Fruit fly (Drosophila melanogaster) whole organism, embryonic: Measurements from ENCODE around the gene IntS14.

Experiments used
- Abd-B ChIP-seq: fragments of 200-800 bp; sonication (Bioruptor generic); optimal IDR thresholded peaks from 2 replicates; lab custom pipeline; 2018; ENCODE audit warnings: missing biosample characterization, mild to moderate bottlenecking, missing genetic modification characterization, moderate library complexity
- Bdp1 ChIP-seq: fragments of 200-800 bp; sonication (Bioruptor generic); optimal IDR thresholded peaks from 3 replicates; lab custom pipeline; 2016; ENCODE audit warnings: missing biosample characterization, missing genetic modification characterization
- CG1024 ChIP-seq: fragments of 200-800 bp; sonication (Bioruptor generic); IDR thresholded peaks from 2 replicates; pipeline ENCODE4 v1.3.6; 2022; ENCODE audit warnings: missing biosample characterization, missing genetic modification characterization
- CG10979 ChIP-seq: fragments of 200-800 bp; sonication (Bioruptor generic); optimal IDR thresholded peaks from 2 replicates; lab custom pipeline; 2018; ENCODE audit warnings: missing biosample characterization, mild to moderate bottlenecking, missing genetic modification characterization, moderate library complexity
- CG11504 ChIP-seq: fragments of 200-800 bp; sonication (Bioruptor generic); optimal IDR thresholded peaks from 3 replicates; lab custom pipeline; 2019; ENCODE audit warnings: missing biosample characterization, mild to moderate bottlenecking, missing genetic modification characterization, moderate library complexity
- CG11560 ChIP-seq: fragments of 200-800 bp; sonication (Bioruptor generic); IDR thresholded peaks from 3 replicates; pipeline ENCODE4 v1.3.6; 2022; ENCODE audit warnings: missing biosample characterization, missing genetic modification characterization
- CG11696 ChIP-seq: fragments of 200-800 bp; sonication (Bioruptor generic); IDR thresholded peaks from 2 replicates; pipeline ENCODE4 v1.3.6; 2022; ENCODE audit warnings: missing biosample characterization, missing genetic modification characterization
- CG13123 ChIP-seq: fragments of 200-800 bp; sonication (Bioruptor generic); optimal IDR thresholded peaks from 2 replicates; lab custom pipeline; 2016; ENCODE audit warnings: missing biosample characterization, missing genetic modification characterization
- CG13287 ChIP-seq: fragments of 200-800 bp; sonication (Bioruptor generic); IDR thresholded peaks from 2 replicates; pipeline ENCODE4 v1.3.6; 2022; ENCODE audit warnings: missing biosample characterization, missing genetic modification characterization; ENCODE audit not compliant: partially characterized antibody
- CG13624 ChIP-seq: fragments of 200-800 bp; sonication (Bioruptor generic); optimal IDR thresholded peaks from 2 replicates; lab custom pipeline; 2016; ENCODE audit warnings: missing biosample characterization, missing genetic modification characterization
- CG14050 ChIP-seq: fragments of 200-800 bp; sonication (Bioruptor generic); IDR thresholded peaks from 3 replicates; pipeline ENCODE4 v1.3.6; 2022; ENCODE audit warnings: missing biosample characterization, missing genetic modification characterization
- CG14441 ChIP-seq: fragments of 200-800 bp; sonication (Bioruptor generic); IDR thresholded peaks from 2 replicates; pipeline ENCODE4 v1.3.6; 2022; ENCODE audit warnings: missing biosample characterization, missing genetic modification characterization
- CG1602 ChIP-seq: fragments of 200-800 bp; sonication (Bioruptor generic); optimal IDR thresholded peaks from 3 replicates; lab custom pipeline; 2016; ENCODE audit warnings: missing biosample characterization, missing genetic modification characterization
- CG16815 ChIP-seq: fragments of 200-800 bp; sonication (Bioruptor generic); optimal IDR thresholded peaks from 3 replicates; lab custom pipeline; 2017; ENCODE audit warnings: missing biosample characterization, mild to moderate bottlenecking, missing genetic modification characterization
- CG17802 ChIP-seq: fragments of 200-800 bp; sonication (Bioruptor generic); optimal IDR thresholded peaks from 2 replicates; lab custom pipeline; 2018; ENCODE audit warnings: missing biosample characterization, mild to moderate bottlenecking, missing genetic modification characterization, moderate library complexity
- CG18599 ChIP-seq: fragments of 200-800 bp; sonication (Bioruptor generic); optimal IDR thresholded peaks from 3 replicates; lab custom pipeline; 2017; ENCODE audit warnings: missing biosample characterization, missing genetic modification characterization, mild to moderate bottlenecking, moderate library complexity, missing genetic modification reagents
- CG2875 ChIP-seq: fragments of 200-800 bp; sonication (Bioruptor generic); optimal IDR thresholded peaks from 2 replicates; lab custom pipeline; 2017; ENCODE audit warnings: missing biosample characterization, mild to moderate bottlenecking, missing genetic modification characterization, missing genetic modification reagents
- CG3281 ChIP-seq: fragments of 200-800 bp; sonication (Bioruptor generic); optimal IDR thresholded peaks from 3 replicates; lab custom pipeline; 2017; ENCODE audit warnings: missing biosample characterization, mild to moderate bottlenecking, missing genetic modification characterization
- CG4854 ChIP-seq: fragments of 200-800 bp; sonication (Bioruptor generic); optimal IDR thresholded peaks from 2 replicates; lab custom pipeline; 2016; ENCODE audit warnings: missing biosample characterization, missing genetic modification characterization, inconsistent platforms
- CG5953 ChIP-seq: fragments of 200-800 bp; sonication (Bioruptor generic); IDR thresholded peaks from 2 replicates; pipeline ENCODE4 v1.3.6; 2022; ENCODE audit warnings: missing biosample characterization, missing genetic modification characterization
- CG6813 ChIP-seq: fragments of 200-800 bp; sonication (Bioruptor generic); optimal IDR thresholded peaks from 2 replicates; lab custom pipeline; 2017; ENCODE audit warnings: missing biosample characterization, missing genetic modification characterization, mild to moderate bottlenecking, moderate library complexity, missing genetic modification reagents
- CG9609 ChIP-seq: fragments of 200-800 bp; sonication (Bioruptor generic); optimal IDR thresholded peaks from 3 replicates; lab custom pipeline; 2016; ENCODE audit warnings: missing biosample characterization, missing genetic modification characterization
- D19A ChIP-seq: fragments of 200-800 bp; optimal IDR thresholded peaks from 3 replicates; lab custom pipeline; 2019; ENCODE audit warnings: missing biosample characterization, mild to moderate bottlenecking, missing genetic modification characterization, moderate library complexity
- Deaf1 ChIP-seq: fragments of 200-800 bp; optimal IDR thresholded peaks from 3 replicates; lab custom pipeline; 2019; ENCODE audit warnings: missing biosample characterization, mild to moderate bottlenecking, missing genetic modification characterization, moderate library complexity
- Dip2 ChIP-seq: fragments of 200-800 bp; sonication (Bioruptor generic); IDR thresholded peaks from 2 replicates; pipeline ENCODE4 v1.3.6; 2022; ENCODE audit warnings: missing biosample characterization, missing genetic modification characterization
- Fer1 ChIP-seq: fragments of 200-800 bp; sonication (Bioruptor generic); optimal IDR thresholded peaks from 2 replicates; lab custom pipeline; 2017; ENCODE audit warnings: missing biosample characterization, mild to moderate bottlenecking, missing genetic modification characterization
- HHEX ChIP-seq: fragments of 200-800 bp; sonication (Bioruptor generic); optimal IDR thresholded peaks from 3 replicates; lab custom pipeline; 2017; ENCODE audit warnings: missing biosample characterization, mild to moderate bottlenecking, missing genetic modification characterization, missing genetic modification reagents
- HLHmδ ChIP-seq: fragments of 200-800 bp; sonication (Bioruptor generic); optimal IDR thresholded peaks from 2 replicates; lab custom pipeline; 2018; ENCODE audit warnings: missing biosample characterization, mild to moderate bottlenecking, missing genetic modification characterization, moderate library complexity
- Hand ChIP-seq: fragments of 200-800 bp; sonication (Bioruptor generic); optimal IDR thresholded peaks from 2 replicates; lab custom pipeline; 2017; ENCODE audit warnings: mild to moderate bottlenecking, missing biosample characterization, missing genetic modification reagents, missing genetic modification characterization
- Hsf ChIP-seq: fragments of 200-800 bp; sonication (Bioruptor generic); optimal IDR thresholded peaks from 3 replicates; lab custom pipeline; 2016; ENCODE audit warnings: missing biosample characterization, missing genetic modification characterization
- MBD-R2 ChIP-seq: fragments of 200-800 bp; sonication (Bioruptor generic); IDR thresholded peaks from 2 replicates; pipeline ENCODE4 v1.3.6; 2022; ENCODE audit warnings: missing biosample characterization, missing genetic modification characterization
- NC2α ChIP-seq: fragments of 200-800 bp; sonication (Bioruptor generic); optimal IDR thresholded peaks from 2 replicates; lab custom pipeline; 2016; ENCODE audit warnings: missing biosample characterization, missing genetic modification characterization
- NK7.1 ChIP-seq: fragments of 200-800 bp; sonication (Bioruptor generic); optimal IDR thresholded peaks from 3 replicates; lab custom pipeline; 2016; ENCODE audit warnings: missing biosample characterization, missing genetic modification characterization
- Nf-YA ChIP-seq: fragments of 200-800 bp; sonication (Bioruptor generic); IDR thresholded peaks from 2 replicates; pipeline ENCODE4 v1.3.6; 2022; ENCODE audit warnings: missing biosample characterization, missing genetic modification characterization
- Sox102F ChIP-seq: fragments of 200-800 bp; sonication (Bioruptor generic); optimal IDR thresholded peaks from 2 replicates; lab custom pipeline; 2018; ENCODE audit warnings: missing biosample characterization, mild to moderate bottlenecking, missing genetic modification characterization, moderate library complexity
- Sry-β ChIP-seq: fragments of 200-800 bp; sonication (Bioruptor generic); optimal IDR thresholded peaks from 2 replicates; lab custom pipeline; 2018; ENCODE audit warnings: missing biosample characterization, mild to moderate bottlenecking, missing genetic modification characterization, moderate library complexity
- Ssrp ChIP-seq: fragments of 200-800 bp; sonication (Bioruptor generic); optimal IDR thresholded peaks from 2 replicates; lab custom pipeline; 2018; ENCODE audit warnings: missing biosample characterization, mild to moderate bottlenecking, missing genetic modification characterization, moderate library complexity
- crol ChIP-seq: fragments of 200-800 bp; sonication (Bioruptor generic); IDR thresholded peaks from 2 replicates; pipeline ENCODE4 v1.3.6; 2022; ENCODE audit warnings: missing biosample characterization, missing genetic modification characterization
- dati ChIP-seq: fragments of 200-800 bp; sonication (Bioruptor generic); IDR thresholded peaks from 2 replicates; pipeline ENCODE4 v1.3.6; 2022; ENCODE audit warnings: missing biosample characterization, missing genetic modification characterization
- gce ChIP-seq: fragments of 200-800 bp; sonication (Bioruptor generic); IDR thresholded peaks from 3 replicates; pipeline ENCODE4 v1.3.6; 2022; ENCODE audit warnings: missing biosample characterization, missing genetic modification characterization
- gro ChIP-seq: fragments of 200-800 bp; sonication (Bioruptor generic); optimal IDR thresholded peaks from 2 replicates; lab custom pipeline; 2016; ENCODE audit warnings: missing biosample characterization, missing genetic modification characterization
- klu ChIP-seq: fragments of 200-800 bp; sonication (Bioruptor generic); IDR thresholded peaks from 2 replicates; pipeline ENCODE4 v1.3.6; 2022; ENCODE audit warnings: missing biosample characterization, missing genetic modification characterization
- onecut ChIP-seq: fragments of 200-800 bp; sonication (Bioruptor generic); IDR thresholded peaks from 2 replicates; pipeline ENCODE4 v1.3.6; 2022; ENCODE audit warnings: missing biosample characterization, missing genetic modification characterization
- p53 ChIP-seq: fragments of 200-800 bp; sonication (Bioruptor generic); optimal IDR thresholded peaks from 2 replicates; lab custom pipeline; 2016; ENCODE audit warnings: missing biosample characterization, missing genetic modification characterization
- rib ChIP-seq: fragments of 200-800 bp; sonication (Bioruptor generic); IDR thresholded peaks from 2 replicates; pipeline ENCODE4 v1.3.6; 2022; ENCODE audit warnings: missing biosample characterization, missing genetic modification characterization
- sens-2 ChIP-seq: fragments of 200-800 bp; sonication (Bioruptor generic); IDR thresholded peaks from 2 replicates; pipeline ENCODE4 v1.3.6; 2022; ENCODE audit warnings: missing biosample characterization, missing genetic modification characterization
- slbo ChIP-seq: fragments of 200-800 bp; sonication (Bioruptor generic); IDR thresholded peaks from 2 replicates; pipeline ENCODE4 v1.3.6; 2022; ENCODE audit warnings: missing biosample characterization, missing genetic modification characterization
- sob ChIP-seq: fragments of 200-800 bp; sonication (Bioruptor generic); IDR thresholded peaks from 2 replicates; pipeline ENCODE4 v1.3.6; 2022; ENCODE audit warnings: missing biosample characterization, missing genetic modification characterization
- tna ChIP-seq: fragments of 200-800 bp; sonication (Bioruptor generic); IDR thresholded peaks from 2 replicates; pipeline ENCODE4 v1.3.6; 2022; ENCODE audit warnings: missing biosample characterization, missing genetic modification characterization; ENCODE audit not compliant: partially characterized antibody
- vvl ChIP-seq: fragments of 200-800 bp; sonication (Bioruptor generic); IDR thresholded peaks from 2 replicates; pipeline ENCODE4 v1.3.6; 2022; ENCODE audit warnings: missing biosample characterization, missing genetic modification characterization
- zfh2 ChIP-seq: fragments of 200-800 bp; sonication (Bioruptor generic); optimal IDR thresholded peaks from 2 replicates; lab custom pipeline; 2016; ENCODE audit warnings: missing biosample characterization, missing genetic modification characterization

IntS14 gene

dm6 chr2L:1142730-1143281 is 21.4 kb upstream of the IntS14 start, which contains the start of gene MFS3 (continued):
- peak; percentile 26 for TF ChIP-seq gro (GFP tag; lab: Kevin White, UChicago)
- TF ChIP-seq CG10979: no peak
- peak; percentile 53 for TF ChIP-seq CG11504 (tag; lab: Kevin White, UChicago)
- TF ChIP-seq NC2α (GFP tag; lab: Kevin White, UChicago): no peak
- no peak for TF ChIP-seq CG14050 (GFP tag; lab: Robert Waterston, UW)
- no peak for TF ChIP-seq dati (GFP tag; lab: Robert Waterston, UW)
- peak; percentile 88 for TF ChIP-seq D19A
- TF ChIP-seq slbo (GFP tag; lab: Robert Waterston, UW): peak; percentile 25; the same call in 1 of the 2 replicates
- 0 out of 2 replicates have a peak, but pooled peaks have one; percentile 26 for TF ChIP-seq sob (GFP tag; lab: Robert Waterston, UW)
- TF ChIP-seq CG17802: no peak
- TF ChIP-seq zfh2 (GFP tag; lab: Kevin White, UChicago): no peak
- no peak for TF ChIP-seq CG6813
- no peak for TF ChIP-seq NK7.1 (GFP tag; lab: Kevin White, UChicago)
- peak; percentile 44 for TF ChIP-seq onecut (GFP tag; lab: Robert Waterston, UW)
- no peak for TF ChIP-seq Sox102F (GFP tag; lab: Kevin White, UChicago)
- TF ChIP-seq CG13123: no peak
- TF ChIP-seq CG1602: no peak
- no peak for TF ChIP-seq CG5953 (GFP tag; lab: Robert Waterston, UW)
- TF ChIP-seq Sry-β (GFP tag; lab: Kevin White, UChicago): no peak
- TF ChIP-seq CG1024 (GFP tag; lab: Robert Waterston, UW): no peak
- no peak for TF ChIP-seq CG16815 (GFP tag; lab: Kevin White, UChicago)
- no peak for TF ChIP-seq CG4854 (GFP tag; lab: Kevin White, UChicago)
- peak; percentile 37 for TF ChIP-seq HLHmδ (GFP tag; lab: Kevin White, UChicago)
- TF ChIP-seq MBD-R2: no peak
- TF ChIP-seq tna: no peak
- peak; percentile 6 for TF ChIP-seq HHEX
- no peak for TF ChIP-seq p53
- TF ChIP-seq Hand (GFP tag; lab: Kevin White, UChicago): peak; percentile 31
- TF ChIP-seq CG9609: no peak
- no peak for TF ChIP-seq CG11696
- peak; percentile 18 for TF ChIP-seq CG2875
- TF ChIP-seq Bdp1: no peak
- TF ChIP-seq CG13287 (GFP tag; lab: Robert Waterston, UW): peak; percentile 43; the same call in 1 of the 2 replicates
- no peak for TF ChIP-seq sens-2 (GFP tag; lab: Robert Waterston, UW)
- TF ChIP-seq Deaf1 (tag; lab: Kevin White, UChicago): peak; percentile 98
- TF ChIP-seq vvl (GFP tag; lab: Robert Waterston, UW): peak; percentile 61; the same call in 1 of the 2 replicates
- no peak for TF ChIP-seq CG3281
- TF ChIP-seq CG13624: peak; percentile 23
- TF ChIP-seq Fer1 (GFP tag; lab: Kevin White, UChicago): peak; percentile 62
- no peak for TF ChIP-seq Ssrp (tag; lab: Kevin White, UChicago)
- peak; percentile 28 for TF ChIP-seq Hsf (GFP tag; lab: Kevin White, UChicago)
- TF ChIP-seq CG11560 (tag; lab: Robert Waterston, UW): no peak
- no peak for TF ChIP-seq rib
- no peak for TF ChIP-seq Nf-YA (GFP tag; lab: Robert Waterston, UW)
- no peak for TF ChIP-seq crol (GFP tag; lab: Robert Waterston, UW)
- TF ChIP-seq CG14441: no peak
- no peak for TF ChIP-seq klu (GFP tag; lab: Robert Waterston, UW)
- no peak for TF ChIP-seq Dip2 (GFP tag; lab: Robert Waterston, UW)
- 0 out of 3 replicates have a peak, but pooled peaks have one; percentile 32 for TF ChIP-seq gce (GFP tag; lab: Robert Waterston, UW)
- TF ChIP-seq Abd-B (GFP tag; lab: Kevin White, UChicago): peak; percentile 27
- peak; percentile 46 for TF ChIP-seq CG18599
